Fruit fly (Drosophila melanogaster): ENCODE results near the gene Ccp84Ae.
A peak's percentile ranks its signal among the peaks of the same experiment; 100 is the strongest.

Gene Ccp84Ae

DNA sequence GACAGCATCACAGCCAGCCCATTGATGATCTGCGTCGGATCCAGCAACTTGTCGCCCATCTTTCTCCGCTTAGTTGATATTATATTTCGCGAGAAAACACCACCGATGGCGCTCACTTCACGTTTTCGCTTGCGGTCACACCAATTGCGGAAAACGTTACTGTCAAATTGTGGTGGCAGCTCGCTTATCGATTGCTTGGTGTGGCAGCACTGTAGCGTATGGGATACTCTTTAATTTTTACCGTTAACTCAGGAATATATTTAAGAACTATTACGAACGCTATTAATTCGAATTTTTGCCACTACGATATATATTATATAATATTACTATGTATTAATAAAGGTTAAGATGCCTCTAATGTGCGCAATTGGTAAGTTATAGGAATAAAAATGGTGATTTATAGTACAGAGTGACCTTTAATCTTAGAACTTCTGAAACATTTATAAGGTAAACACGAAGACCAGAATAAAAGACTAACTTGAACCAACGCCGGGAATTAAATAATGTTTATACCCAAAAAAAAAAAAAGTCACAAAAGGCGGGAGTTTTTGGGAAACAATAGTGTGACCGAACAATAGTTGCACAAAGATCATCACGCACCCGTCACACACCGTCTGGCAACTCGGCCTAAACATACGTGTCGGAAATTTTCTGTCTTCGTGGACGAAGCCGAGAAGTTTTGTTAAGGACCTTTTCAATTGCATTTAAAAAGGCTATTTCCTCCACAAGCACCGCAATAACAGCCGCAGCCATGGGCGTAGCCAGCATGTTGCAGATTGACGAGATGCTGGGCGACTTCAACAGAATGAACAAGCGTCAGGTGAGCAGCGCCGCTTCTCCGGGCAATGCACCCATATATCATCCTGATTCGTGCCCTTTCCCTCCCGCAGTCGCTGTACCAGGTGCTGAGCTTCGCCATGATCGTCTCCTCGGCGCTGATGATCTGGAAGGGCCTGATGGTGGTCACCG is 34.0 kb downstream of the Ccp84Ae start, which contains the start of the genes CG1307 and twr (continued):
- TF ChIP-seq wek (GFP tag; optimal IDR thresholded peaks at IDR 0.05) (peak; percentile 99), fru (optimal IDR thresholded peaks at IDR 0.05) (no peak), CG6813 (GFP tag; optimal IDR thresholded peaks at IDR 0.05) (peak; percentile 10), CG17385 (GFP tag; optimal IDR thresholded peaks at IDR 0.05) (no peak), CoRest (tag; optimal IDR thresholded peaks at IDR 0.05) (peak; percentile 74), CG8478 (optimal IDR thresholded peaks at IDR 0.05) (no peak), dm (GFP tag; optimal IDR thresholded peaks at IDR 0.05) (peak; percentile 50), Max (GFP tag; optimal IDR thresholded peaks at IDR 0.05) (peak; percentile 22), so (GFP tag; IDR thresholded peaks at IDR 0.05) (no peak), CG4854 (GFP tag; optimal IDR thresholded peaks at IDR 0.05) (no peak), CG10274 (GFP tag; optimal IDR thresholded peaks at IDR 0.05) (no peak), crp (GFP tag; optimal IDR thresholded peaks at IDR 0.05) (peak in 1 of 2 experiments; percentile 52), Trl (optimal IDR thresholded peaks at IDR 0.05) (no peak), Trl (GFP tag; optimal IDR thresholded peaks at IDR 0.05) (no peak), twi (tag; optimal IDR thresholded peaks at IDR 0.05) (no peak), Deaf1 (tag; optimal IDR thresholded peaks at IDR 0.05) (peak; percentile 78), trem (tag; optimal IDR thresholded peaks at IDR 0.05) (peak; percentile 79), CG17802 (tag; optimal IDR thresholded peaks at IDR 0.05) (peak; percentile 13), CrebB (tag; optimal IDR thresholded peaks at IDR 0.05) (no peak), CG9797 (GFP tag; optimal IDR thresholded peaks at IDR 0.05) (peak; percentile 81), knrl (GFP tag; IDR thresholded peaks at IDR 0.05; ENCODE audit: partially characterized antibody) (no peak), CG15011 (GFP tag; optimal IDR thresholded peaks at IDR 0.05) (no peak), CG17328 (GFP tag; IDR thresholded peaks at IDR 0.05) (peak; percentile 14; the same call in 1 of the 2 replicates), CG30403 (GFP tag; optimal IDR thresholded peaks at IDR 0.05) (peak; percentile 36), Fer3 (tag; optimal IDR thresholded peaks at IDR 0.05) (no peak), CG15696 (tag; optimal IDR thresholded peaks at IDR 0.05) (peak; percentile 24), Dref (GFP tag; IDR thresholded peaks at IDR 0.05) (peak; percentile 60), Mrtf (GFP tag; IDR thresholded peaks at IDR 0.05) (peak; percentile 33; the same call in 1 of the 3 replicates), CG18599 (GFP tag; optimal IDR thresholded peaks at IDR 0.05) (no peak), bcd (GFP tag; optimal IDR thresholded peaks at IDR 0.05) (peak; percentile 42), Gug (GFP tag; IDR thresholded peaks at IDR 0.05) (no peak), CG7786 (GFP tag; optimal IDR thresholded peaks at IDR 0.05) (no peak), fu2 (GFP tag; optimal IDR thresholded peaks at IDR 0.05) (no peak), trh (GFP tag; optimal IDR thresholded peaks at IDR 0.05) (no peak), bsh (GFP tag; optimal IDR thresholded peaks at IDR 0.05) (peak in 1 of 2 experiments; percentile 50), shn (GFP tag; optimal IDR thresholded peaks at IDR 0.05) (no peak), Ssrp (tag; optimal IDR thresholded peaks at IDR 0.05) (peak; percentile 36), btn (GFP tag; optimal IDR thresholded peaks at IDR 0.05) (no peak), CG11093 (GFP tag; IDR thresholded peaks at IDR 0.05) (0 out of 3 replicates have a peak, but pooled peaks have one; percentile 26), Neu2 (GFP tag; optimal IDR thresholded peaks at IDR 0.05; ENCODE audit: borderline replicate concordance) (no peak), Rfx (GFP tag; IDR thresholded peaks at IDR 0.05) (peak; percentile 61), CG12236 (GFP tag; optimal IDR thresholded peaks at IDR 0.05) (no peak), phol (tag; optimal IDR thresholded peaks at IDR 0.05) (peak; percentile 68)
